Worm (Caenorhabditis elegans) whole organism, L4/young adult: ENCODE data around the gene sra-32.

Experiments
- W03F9.2 ChIP-seq: fragments of 150-350 bp; optimal IDR thresholded peaks from 2 replicates; lab custom pipeline; 2014; ENCODE audit warnings: missing biosample characterization, missing genetic modification characterization
- dao-5 ChIP-seq: sonication (generic microtip); optimal IDR thresholded peaks from 2 replicates; lab custom pipeline; 2016; ENCODE audit warnings: missing genotype, missing genetic modification characterization, moderate library complexity, missing compliant biosample characterization
- him-1 ChIP-seq: sonication (generic microtip); optimal IDR thresholded peaks from 2 replicates; lab custom pipeline; 2016; ENCODE audit warnings: missing genotype, missing genetic modification reagents, missing genetic modification characterization, missing compliant biosample characterization

The sra-32 gene

ce11 chrII:4531880-4532279 lies at the start of gene sra-32:
Gene sra-32, minus strand, starts transcription at chrII:4531980.
- TF ChIP-seq him-1 (tag; lab: Kevin White, UChicago) = no peak
- TF ChIP-seq dao-5 (tag; lab: Kevin White, UChicago) = no peak
- TF ChIP-seq W03F9.2 = no peak

- TF ChIP-seq dao-5 (tag; lab: Kevin White, UChicago) (no peak), W03F9.2 (no peak), him-1 (tag; lab: Kevin White, UChicago) (no peak)
Observed at ce11 chrII:4581090-4581489, 49.3 kb upstream of the sra-32 start.

ce11 chrII:4579920-4580474 lies 48.2 kb upstream of the sra-32 start:
- no peak for TF ChIP-seq him-1 (tag; lab: Kevin White, UChicago)
- no peak for TF ChIP-seq W03F9.2
- no peak for TF ChIP-seq dao-5 (tag; lab: Kevin White, UChicago)

ce11 chrII:4579375-4579774 lies 47.6 kb upstream of the sra-32 start:
- no peak for TF ChIP-seq W03F9.2
- no peak for TF ChIP-seq him-1 (tag; lab: Kevin White, UChicago)
- no peak for TF ChIP-seq dao-5 (tag; lab: Kevin White, UChicago)

- TF ChIP-seq dao-5 (tag; lab: Kevin White, UChicago) (no peak), W03F9.2 (no peak), him-1 (tag; lab: Kevin White, UChicago) (no peak)
Observed at ce11 chrII:4577391-4577790, 45.6 kb upstream of the sra-32 start.

- TF ChIP-seq W03F9.2 (no peak), dao-5 (tag; lab: Kevin White, UChicago) (no peak)
Observed at ce11 chrII:4575579-4575978, 43.8 kb upstream of the sra-32 start.

ce11 chrII:4574658-4575057 lies 42.9 kb upstream of the sra-32 start:
- TF ChIP-seq W03F9.2 = no peak
- TF ChIP-seq him-1 (tag; lab: Kevin White, UChicago) = no peak
- no peak for TF ChIP-seq dao-5 (tag; lab: Kevin White, UChicago)

ce11 chrII:4573084-4573483 lies 41.3 kb upstream of the sra-32 start:
- TF ChIP-seq him-1 (tag; lab: Kevin White, UChicago) (no peak), dao-5 (tag; lab: Kevin White, UChicago) (no peak), W03F9.2 (no peak)

- TF ChIP-seq dao-5 (tag; lab: Kevin White, UChicago) (no peak), W03F9.2 (no peak), him-1 (tag; lab: Kevin White, UChicago) (no peak)
Observed at ce11 chrII:4572579-4572978, 40.8 kb upstream of the sra-32 start.

- TF ChIP-seq him-1 (tag; lab: Kevin White, UChicago) = no peak
Observed at ce11 chrII:4571868-4572267, 40.1 kb upstream of the sra-32 start, which contains the start of gene vab-1. Gene vab-1, plus strand, starts transcription at chrII:4572000.

- TF ChIP-seq W03F9.2 = no peak
- peak; percentile 16 for TF ChIP-seq him-1 (tag; lab: Kevin White, UChicago)
- no peak for TF ChIP-seq dao-5 (tag; lab: Kevin White, UChicago)
Observed at ce11 chrII:4571112-4571511, 39.3 kb upstream of the sra-32 start.

ce11 chrII:4566237-4566636 lies 34.5 kb upstream of the sra-32 start:
- TF ChIP-seq W03F9.2 (no peak), him-1 (tag; lab: Kevin White, UChicago) (no peak), dao-5 (tag; lab: Kevin White, UChicago) (no peak)

- no peak for TF ChIP-seq dao-5 (tag; lab: Kevin White, UChicago)
- no peak for TF ChIP-seq him-1 (tag; lab: Kevin White, UChicago)
- no peak for TF ChIP-seq W03F9.2
Observed at ce11 chrII:4565205-4565604, 33.4 kb upstream of the sra-32 start.

ce11 chrII:4562503-4563000 lies 30.8 kb upstream of the sra-32 start, which contains the start of gene dao-2:
Gene dao-2, plus strand, starts transcription at chrII:4562950.
- no peak for TF ChIP-seq dao-5 (tag; lab: Kevin White, UChicago)
- no peak for TF ChIP-seq W03F9.2
- no peak for TF ChIP-seq him-1 (tag; lab: Kevin White, UChicago)

ce11 chrII:4560068-4560467 lies 28.3 kb upstream of the sra-32 start, which contains the start of gene M03A1.8:
Gene M03A1.8, plus strand, starts transcription at chrII:4560336.
- no peak for TF ChIP-seq dao-5 (tag; lab: Kevin White, UChicago)
- no peak for TF ChIP-seq W03F9.2
- TF ChIP-seq him-1 (tag; lab: Kevin White, UChicago) = no peak
